Worm (Caenorhabditis elegans): Measurements from ENCODE around the gene str-101.

The str-101 gene

ce11 chrV:15733568-15733967 is 21.8 kb upstream of the str-101 start, which contains the start of gene T23D5.3:
Gene T23D5.3 (minus strand): TSS chrV:15733668.
- TF ChIP-seq cog-1 (tag; optimal IDR thresholded peaks at IDR 0.05): no peak
- no peak for TF ChIP-seq ztf-23 (GFP tag; IDR thresholded peaks at IDR 0.05)

ce11 chrV:15733020-15733419 is 21.2 kb upstream of the str-101 start:
- TF ChIP-seq ztf-23 (GFP tag; IDR thresholded peaks at IDR 0.05): no peak
- no peak for TF ChIP-seq T22C8.4 (GFP tag; IDR thresholded peaks at IDR 0.05)
- TF ChIP-seq tab-1 (GFP tag; IDR thresholded peaks at IDR 0.05): no peak

ce11 chrV:15732209-15732608 is 20.4 kb upstream of the str-101 start, which contains the start of gene str-38:
Gene str-38 (minus strand): TSS chrV:15732309.
- TF ChIP-seq T22C8.4 (GFP tag; IDR thresholded peaks at IDR 0.05) (no peak), flt-1 (GFP tag; IDR thresholded peaks at IDR 0.05) (no peak), ztf-23 (GFP tag; IDR thresholded peaks at IDR 0.05) (no peak), tab-1 (GFP tag; IDR thresholded peaks at IDR 0.05) (no peak), klf-2 (GFP tag; conservative IDR thresholded peaks at IDR 0.05) (no peak), cog-1 (tag; optimal IDR thresholded peaks at IDR 0.05) (no peak), ref-1 (GFP tag; conservative IDR thresholded peaks at IDR 0.05) (no peak), med-1 (GFP tag; optimal IDR thresholded peaks at IDR 0.05; ENCODE audit: insufficient read depth) (no peak), ztf-29 (GFP tag; IDR thresholded peaks at IDR 0.05) (no peak)

ce11 chrV:15730459-15730858 is 18.7 kb upstream of the str-101 start, which contains the start of gene Y6E2A.10:
Gene Y6E2A.10 (minus strand): TSS chrV:15730559.
- TF ChIP-seq ref-1 (GFP tag; conservative IDR thresholded peaks at IDR 0.05) (no peak), tab-1 (GFP tag; IDR thresholded peaks at IDR 0.05) (no peak), T22C8.4 (GFP tag; IDR thresholded peaks at IDR 0.05) (no peak), flt-1 (GFP tag; IDR thresholded peaks at IDR 0.05) (no peak), ztf-23 (GFP tag; IDR thresholded peaks at IDR 0.05) (no peak), cog-1 (tag; optimal IDR thresholded peaks at IDR 0.05) (no peak), ztf-29 (GFP tag; IDR thresholded peaks at IDR 0.05) (no peak), klf-2 (GFP tag; conservative IDR thresholded peaks at IDR 0.05) (no peak), med-1 (GFP tag; optimal IDR thresholded peaks at IDR 0.05; ENCODE audit: insufficient read depth) (no peak)

ce11 chrV:15726610-15727009 is 14.8 kb upstream of the str-101 start, which contains the start of the genes irld-57 and sfxn-1.3:
Gene irld-57 (minus strand): TSS chrV:15726710.
Gene sfxn-1.3 (plus strand): TSS chrV:15726841.
- TF ChIP-seq klf-2 (GFP tag; conservative IDR thresholded peaks at IDR 0.05) (no peak), cog-1 (tag; optimal IDR thresholded peaks at IDR 0.05) (no peak), ztf-29 (GFP tag; IDR thresholded peaks at IDR 0.05) (no peak), med-1 (GFP tag; optimal IDR thresholded peaks at IDR 0.05; ENCODE audit: insufficient read depth) (no peak), flt-1 (GFP tag; IDR thresholded peaks at IDR 0.05) (no peak), tab-1 (GFP tag; IDR thresholded peaks at IDR 0.05) (no peak), ref-1 (GFP tag; conservative IDR thresholded peaks at IDR 0.05) (no peak)

ce11 chrV:15721888-15722287 is 10.1 kb upstream of the str-101 start, which contains the start of gene srh-140:
Gene srh-140 (plus strand): TSS chrV:15722188.
- TF ChIP-seq flt-1 (GFP tag; IDR thresholded peaks at IDR 0.05) (no peak), med-1 (GFP tag; optimal IDR thresholded peaks at IDR 0.05; ENCODE audit: insufficient read depth) (no peak), T22C8.4 (GFP tag; IDR thresholded peaks at IDR 0.05) (no peak), ztf-29 (GFP tag; IDR thresholded peaks at IDR 0.05) (no peak), ztf-23 (GFP tag; IDR thresholded peaks at IDR 0.05) (no peak), ref-1 (GFP tag; conservative IDR thresholded peaks at IDR 0.05) (no peak), cog-1 (tag; optimal IDR thresholded peaks at IDR 0.05) (no peak), tab-1 (GFP tag; IDR thresholded peaks at IDR 0.05) (no peak), klf-2 (GFP tag; conservative IDR thresholded peaks at IDR 0.05) (no peak)

- TF ChIP-seq T22C8.4 (GFP tag; IDR thresholded peaks at IDR 0.05) (no peak), tab-1 (GFP tag; IDR thresholded peaks at IDR 0.05) (no peak)
Measured at ce11 chrV:15721431-15721830, 9.6 kb upstream of the str-101 start.

ce11 chrV:15719570-15719969 is 7.8 kb upstream of the str-101 start, which contains the start of gene Y6E2A.7:
Gene Y6E2A.7 (plus strand): TSS chrV:15719870.
- TF ChIP-seq klf-2 (GFP tag; conservative IDR thresholded peaks at IDR 0.05) (no peak), med-1 (GFP tag; optimal IDR thresholded peaks at IDR 0.05; ENCODE audit: insufficient read depth) (no peak), ztf-29 (GFP tag; IDR thresholded peaks at IDR 0.05) (no peak), tab-1 (GFP tag; IDR thresholded peaks at IDR 0.05) (no peak), T22C8.4 (GFP tag; IDR thresholded peaks at IDR 0.05) (no peak), ref-1 (GFP tag; conservative IDR thresholded peaks at IDR 0.05) (no peak), ztf-23 (GFP tag; IDR thresholded peaks at IDR 0.05) (no peak)

ce11 chrV:15718562-15718961 is 6.8 kb upstream of the str-101 start, which contains the start of gene Y6E2A.5:
Gene Y6E2A.5 (minus strand): TSS chrV:15718662.
- TF ChIP-seq cog-1 (tag; optimal IDR thresholded peaks at IDR 0.05) (no peak), med-1 (GFP tag; optimal IDR thresholded peaks at IDR 0.05; ENCODE audit: insufficient read depth) (no peak), ztf-23 (GFP tag; IDR thresholded peaks at IDR 0.05) (no peak), ref-1 (GFP tag; conservative IDR thresholded peaks at IDR 0.05) (no peak), tab-1 (GFP tag; IDR thresholded peaks at IDR 0.05) (no peak), T22C8.4 (GFP tag; IDR thresholded peaks at IDR 0.05) (no peak), flt-1 (GFP tag; IDR thresholded peaks at IDR 0.05) (no peak), ztf-29 (GFP tag; IDR thresholded peaks at IDR 0.05) (no peak), klf-2 (GFP tag; conservative IDR thresholded peaks at IDR 0.05) (no peak)

- no peak for TF ChIP-seq klf-2 (GFP tag; conservative IDR thresholded peaks at IDR 0.05)
- TF ChIP-seq ztf-23 (GFP tag; IDR thresholded peaks at IDR 0.05): no peak
- no peak for TF ChIP-seq med-1 (GFP tag; optimal IDR thresholded peaks at IDR 0.05; ENCODE audit: insufficient read depth)
- TF ChIP-seq ref-1 (GFP tag; conservative IDR thresholded peaks at IDR 0.05): no peak
- TF ChIP-seq T22C8.4 (GFP tag; IDR thresholded peaks at IDR 0.05): no peak
- no peak for TF ChIP-seq cog-1 (tag; optimal IDR thresholded peaks at IDR 0.05)
- no peak for TF ChIP-seq flt-1 (GFP tag; IDR thresholded peaks at IDR 0.05)
- TF ChIP-seq tab-1 (GFP tag; IDR thresholded peaks at IDR 0.05): no peak
- no peak for TF ChIP-seq ztf-29 (GFP tag; IDR thresholded peaks at IDR 0.05)
Measured at ce11 chrV:15716679-15717078, 4.9 kb upstream of the str-101 start, which contains the start of gene Y6E2A.4. Gene Y6E2A.4 (minus strand): TSS chrV:15716779.

Measured in whole organism, midembryonic.